Worm (Caenorhabditis elegans) whole organism, L4 larva: ENCODE data around the gene tag-342.

Experiments
- aly-2 ChIP-seq: sonication (generic microtip); optimal IDR thresholded peaks from 2 replicates; lab custom pipeline; 2018; ENCODE audit warnings: missing biosample characterization, missing genetic modification characterization
- dmd-9 ChIP-seq: fragments of 200-800 bp; sonication (Bioruptor generic); IDR thresholded peaks from 2 replicates; pipeline ENCODE4 v1.3.6; 2022; ENCODE audit warnings: missing genetic modification reagents, missing genetic modification characterization, missing compliant biosample characterization
- madf-9 ChIP-seq: fragments of 200-800 bp; sonication (Bioruptor generic); conservative IDR thresholded peaks from 2 replicates; pipeline ENCODE4 v1.3.6; 2022; ENCODE audit warnings: missing genetic modification reagents, missing genetic modification characterization, missing compliant biosample characterization
- unc-62 ChIP-seq, 3 experiments: fragments of 150-350 bp in 1 of 3; sonication (generic microtip); optimal IDR thresholded peaks in 2 of 3; peaks in 1 of 3; 1 replicate in 1 of 3; 2 replicates in 2 of 3; lab custom pipeline; 2014 to 2017; ENCODE audit warnings: missing biosample characterization in 3 of 3, missing genetic modification characterization in 3 of 3, missing genetic modification reagents in 3 of 3, missing genotype in 1 of 3
- zip-2 ChIP-seq: fragments of 150-350 bp; optimal IDR thresholded peaks from 2 replicates; lab custom pipeline; 2014; ENCODE audit warnings: missing biosample characterization, missing genetic modification characterization
- ztf-11 ChIP-seq: fragments of 150-350 bp; optimal IDR thresholded peaks from 2 replicates; lab custom pipeline; 2014; ENCODE audit warnings: missing biosample characterization, missing genetic modification characterization

DNA sequence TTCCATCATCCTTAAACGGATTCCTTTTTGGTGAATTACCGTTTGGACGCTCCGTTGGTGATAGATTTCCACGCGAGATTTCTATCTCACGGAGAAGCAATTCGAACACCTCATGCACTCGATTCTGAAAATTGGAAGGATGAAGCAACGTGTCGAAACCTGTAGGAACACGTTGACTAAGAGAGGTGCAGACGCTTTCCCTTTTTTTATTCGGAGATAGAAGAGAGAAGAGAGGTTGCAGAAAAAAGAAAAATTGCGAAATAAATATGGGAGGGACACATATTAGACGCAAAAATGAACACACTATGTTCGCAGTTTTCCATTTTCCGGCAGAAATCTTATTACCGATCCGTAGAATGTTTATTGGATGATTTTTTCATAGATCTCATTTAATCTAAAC lies 13.2 kb upstream of the tag-342 start:
- no peak for TF ChIP-seq unc-62 (GFP tag; optimal IDR thresholded peaks at IDR 0.05 in 1 of 2; lab: Kevin White, UChicago)
- no peak for TF ChIP-seq unc-62 (tag; optimal IDR thresholded peaks at IDR 0.05; lab: Kevin White, UChicago)
- no peak for TF ChIP-seq zip-2
- TF ChIP-seq dmd-9 (GFP tag; lab: Robert Waterston, UW): no peak
- TF ChIP-seq aly-2 (tag; lab: Kevin White, UChicago): no peak
- no peak for TF ChIP-seq madf-9 (GFP tag; lab: Robert Waterston, UW)
- TF ChIP-seq ztf-11: no peak
